Worm (Caenorhabditis elegans) whole organism, young adult: ENCODE measurements around the gene E02C12.19.

ENCODE experiments used
- B0035.1 ChIP-seq: sonication (generic microtip); optimal IDR thresholded peaks from 2 replicates; lab custom pipeline; 2016; ENCODE audit warnings: missing genetic modification characterization, mild to moderate bottlenecking, missing compliant biosample characterization, missing genotype, missing genetic modification reagents
- C06A6.2 ChIP-seq: fragments of 200-800 bp; sonication (Bioruptor generic); conservative IDR thresholded peaks from 2 replicates; pipeline ENCODE4 v1.3.6; 2022; ENCODE audit warnings: missing genetic modification characterization, missing compliant biosample characterization
- D2030.7 ChIP-seq: fragments of 200-800 bp; sonication (Bioruptor generic); IDR thresholded peaks from 2 replicates; pipeline ENCODE4 v1.3.6; 2022; ENCODE audit warnings: missing genetic modification reagents, missing genetic modification characterization, missing compliant biosample characterization
- F37B4.10 ChIP-seq: fragments of 200-800 bp; sonication (Bioruptor generic); IDR thresholded peaks from 2 replicates; pipeline ENCODE4 v1.3.6; 2022; ENCODE audit warnings: missing genetic modification characterization, missing compliant biosample characterization
- F57A8.1 ChIP-seq: fragments of 200-800 bp; sonication (Bioruptor generic); optimal IDR thresholded peaks from 2 replicates; lab custom pipeline; 2018; ENCODE audit warnings: mild to moderate bottlenecking, missing genetic modification characterization, moderate library complexity, missing compliant biosample characterization
- F57C9.4 ChIP-seq: sonication (generic microtip); optimal IDR thresholded peaks from 2 replicates; lab custom pipeline; 2017; ENCODE audit warnings: mild to moderate bottlenecking, missing genetic modification characterization, missing compliant biosample characterization
- K12H6.12 ChIP-seq: fragments of 200-800 bp; sonication (Bioruptor generic); optimal IDR thresholded peaks from 2 replicates; lab custom pipeline; 2018; ENCODE audit warnings: mild to moderate bottlenecking, missing genetic modification characterization, missing compliant biosample characterization
- T26A5.8 ChIP-seq: sonication (generic microtip); optimal IDR thresholded peaks from 2 replicates; lab custom pipeline; 2016; ENCODE audit warnings: missing genetic modification characterization, missing compliant biosample characterization
- Y53F4B.3 ChIP-seq: fragments of 200-800 bp; sonication (Bioruptor generic); IDR thresholded peaks from 2 replicates; pipeline ENCODE4 v1.3.6; 2022; ENCODE audit warnings: missing genetic modification reagents, missing genetic modification characterization, missing compliant biosample characterization
- Y95B8A.8 ChIP-seq: fragments of 200-800 bp; sonication (Bioruptor generic); IDR thresholded peaks from 2 replicates; pipeline ENCODE4 v1.3.6; 2022; ENCODE audit warnings: missing genetic modification reagents, missing genetic modification characterization, missing compliant biosample characterization
- ama-1 ChIP-seq, 3 experiments: fragments of 150-350 bp in 1 of 3; sonication (generic microtip) in 2 of 3; optimal IDR thresholded peaks; 2 replicates each; lab custom pipeline; 2014 to 2018; ENCODE audit warnings: missing biosample characterization in 2 of 3, missing genetic modification characterization in 2 of 3, missing genetic modification reagents in 2 of 3
- aptf-2 ChIP-seq: fragments of 200-800 bp; sonication (Bioruptor generic); conservative IDR thresholded peaks from 2 replicates; pipeline ENCODE4 v1.3.6; 2022; ENCODE audit warnings: missing genetic modification reagents, missing genetic modification characterization, missing compliant biosample characterization
- bed-1 ChIP-seq: fragments of 200-800 bp; sonication (Bioruptor generic); IDR thresholded peaks from 2 replicates; pipeline ENCODE4 v1.3.6; 2022; ENCODE audit warnings: missing genetic modification reagents, missing genetic modification characterization, missing compliant biosample characterization
- bed-2 ChIP-seq: fragments of 200-800 bp; sonication (Bioruptor generic); IDR thresholded peaks from 2 replicates; pipeline ENCODE4 v1.3.6; 2022; ENCODE audit warnings: missing genetic modification reagents, missing genetic modification characterization, missing compliant biosample characterization
- ccch-3 ChIP-seq: fragments of 200-800 bp; sonication (Bioruptor generic); optimal IDR thresholded peaks from 2 replicates; lab custom pipeline; 2018; ENCODE audit warnings: mild to moderate bottlenecking, missing genetic modification characterization, missing compliant biosample characterization
- cebp-1 ChIP-seq, 2 experiments: fragments of 200-800 bp in 1 of 2; sonication (Bioruptor generic) in 1 of 2; sonication (generic microtip) in 1 of 2; IDR thresholded peaks in 1 of 2; optimal IDR thresholded peaks in 1 of 2; 2 replicates each; pipeline versions ENCODE4 v1.3.6 to Lab custom; 2017 to 2022; ENCODE audit warnings: missing compliant biosample characterization in 2 of 2, missing genetic modification characterization in 2 of 2, mild to moderate bottlenecking in 1 of 2, missing genetic modification reagents in 1 of 2, moderate library complexity in 1 of 2
- ceh-100 ChIP-seq: fragments of 200-800 bp; sonication (Bioruptor generic); IDR thresholded peaks from 2 replicates; pipeline ENCODE4 v1.3.6; 2022; ENCODE audit warnings: missing genetic modification reagents, missing genetic modification characterization, missing compliant biosample characterization
- dpff-1 ChIP-seq: sonication (generic microtip); optimal IDR thresholded peaks from 2 replicates; lab custom pipeline; 2017; ENCODE audit warnings: mild to moderate bottlenecking, missing genetic modification characterization, missing compliant biosample characterization
- efl-1 ChIP-seq: fragments of 150-350 bp; optimal IDR thresholded peaks from 2 replicates; lab custom pipeline; 2014; ENCODE audit warnings: missing biosample characterization, missing genetic modification reagents, missing genetic modification characterization
- egl-44 ChIP-seq: fragments of 200-800 bp; sonication (Bioruptor generic); IDR thresholded peaks from 2 replicates; pipeline ENCODE4 v1.3.6; 2022; ENCODE audit warnings: missing genetic modification reagents, missing genetic modification characterization, missing compliant biosample characterization
- egrh-3 ChIP-seq: fragments of 200-800 bp; sonication (Bioruptor generic); IDR thresholded peaks from 2 replicates; pipeline ENCODE4 v1.3.6; 2022; ENCODE audit warnings: missing genetic modification reagents, missing genetic modification characterization, missing compliant biosample characterization
- ekl-4 ChIP-seq: fragments of 200-800 bp; sonication (Bioruptor generic); IDR thresholded peaks from 2 replicates; pipeline ENCODE4 v1.3.6; 2022; ENCODE audit warnings: missing genetic modification reagents, missing genetic modification characterization, missing compliant biosample characterization
- fkh-3 ChIP-seq: sonication (generic microtip); optimal IDR thresholded peaks from 2 replicates; lab custom pipeline; 2016; ENCODE audit warnings: mild to moderate bottlenecking, missing genetic modification characterization, missing compliant biosample characterization
- hlh-12 ChIP-seq: sonication (generic microtip); optimal IDR thresholded peaks from 2 replicates; lab custom pipeline; 2016; ENCODE audit warnings: missing genetic modification characterization, missing compliant biosample characterization
- hmg-20 ChIP-seq: fragments of 200-800 bp; sonication (Bioruptor generic); IDR thresholded peaks from 2 replicates; pipeline ENCODE4 v1.3.6; 2022; ENCODE audit warnings: missing genetic modification reagents, missing genetic modification characterization, missing compliant biosample characterization
- let-526 ChIP-seq: fragments of 200-800 bp; sonication (Bioruptor generic); IDR thresholded peaks from 2 replicates; pipeline ENCODE4 v1.3.6; 2022; ENCODE audit warnings: missing genetic modification reagents, missing genetic modification characterization, missing compliant biosample characterization
- let-607 ChIP-seq, 2 experiments: fragments of 200-800 bp in 1 of 2; sonication (Bioruptor generic) in 1 of 2; sonication (generic microtip) in 1 of 2; optimal IDR thresholded peaks; 2 replicates each; lab custom pipeline; 2016 to 2018; ENCODE audit warnings: mild to moderate bottlenecking in 2 of 2, missing compliant biosample characterization in 2 of 2, missing genetic modification characterization in 2 of 2, moderate library complexity in 2 of 2, missing genotype in 1 of 2
- lin-54 ChIP-seq: fragments of 200-800 bp; sonication (Bioruptor generic); optimal IDR thresholded peaks from 2 replicates; lab custom pipeline; 2018; ENCODE audit warnings: mild to moderate bottlenecking, missing genetic modification characterization, missing compliant biosample characterization
- madf-3 ChIP-seq: fragments of 200-800 bp; sonication (Bioruptor generic); IDR thresholded peaks from 2 replicates; pipeline ENCODE4 v1.3.6; 2022; ENCODE audit warnings: missing genetic modification reagents, missing genetic modification characterization, missing compliant biosample characterization
- madf-6 ChIP-seq: fragments of 200-800 bp; sonication (Bioruptor generic); IDR thresholded peaks from 2 replicates; pipeline ENCODE4 v1.3.6; 2022; ENCODE audit warnings: missing genetic modification reagents, missing genetic modification characterization, missing compliant biosample characterization
- mel-28 ChIP-seq: sonication (generic microtip); optimal IDR thresholded peaks from 2 replicates; lab custom pipeline; 2016; ENCODE audit warnings: borderline replicate concordance, mild to moderate bottlenecking, missing genetic modification characterization, missing compliant biosample characterization
- mes-4 ChIP-seq: sonication (generic microtip); optimal IDR thresholded peaks from 2 replicates; lab custom pipeline; 2016; ENCODE audit warnings: missing genotype, missing genetic modification characterization, missing compliant biosample characterization
- nfya-1 ChIP-seq: sonication (generic microtip); optimal IDR thresholded peaks from 2 replicates; lab custom pipeline; 2017; ENCODE audit warnings: antibody characterized with exemption, missing compliant biosample characterization, missing genetic modification characterization, borderline replicate concordance; ENCODE audit not compliant: insufficient read depth
- nfyb-1 ChIP-seq: fragments of 200-800 bp; sonication (Bioruptor generic); IDR thresholded peaks from 2 replicates; pipeline ENCODE4 v1.3.6; 2022; ENCODE audit warnings: missing genetic modification reagents, missing genetic modification characterization, missing compliant biosample characterization
- nhr-90 ChIP-seq: sonication (generic microtip); optimal IDR thresholded peaks from 2 replicates; lab custom pipeline; 2016; ENCODE audit warnings: missing genotype, mild to moderate bottlenecking, missing genetic modification characterization, missing compliant biosample characterization
- snpc-1.1 ChIP-seq: sonication (generic microtip); optimal IDR thresholded peaks from 2 replicates; lab custom pipeline; 2017; ENCODE audit warnings: missing genetic modification characterization, mild to moderate bottlenecking, missing compliant biosample characterization, antibody characterized with exemption, moderate library complexity, missing genotype, missing genetic modification reagents; ENCODE audit not compliant: insufficient read depth
- snpc-4 ChIP-seq, 5 experiments: fragments of 150-350 bp in 1 of 5; sonication (generic microtip) in 4 of 5; optimal IDR thresholded peaks; 2 replicates each; lab custom pipeline; 2014 to 2018; ENCODE audit warnings: missing genetic modification characterization in 5 of 5, missing biosample characterization in 3 of 5, antibody characterized with exemption in 2 of 5, mild to moderate bottlenecking in 2 of 5, missing compliant biosample characterization in 2 of 5, missing genotype in 2 of 5, moderate library complexity in 2 of 5, missing genetic modification reagents in 1 of 5
- somi-1 ChIP-seq: fragments of 200-800 bp; sonication (Bioruptor generic); optimal IDR thresholded peaks from 2 replicates; lab custom pipeline; 2018; ENCODE audit warnings: mild to moderate bottlenecking, missing genetic modification characterization, missing compliant biosample characterization
- sptf-2 ChIP-seq: fragments of 200-800 bp; sonication (Bioruptor generic); optimal IDR thresholded peaks from 2 replicates; lab custom pipeline; 2018; ENCODE audit warnings: mild to moderate bottlenecking, missing genetic modification characterization, missing compliant biosample characterization
- tbx-9 ChIP-seq: sonication (generic microtip); optimal IDR thresholded peaks from 2 replicates; lab custom pipeline; 2016; ENCODE audit warnings: borderline replicate concordance, missing genetic modification characterization, inconsistent platforms, missing compliant biosample characterization
- unc-130 ChIP-seq: sonication (generic microtip); optimal IDR thresholded peaks from 2 replicates; lab custom pipeline; 2016; ENCODE audit warnings: missing genetic modification reagents, missing genetic modification characterization, missing compliant biosample characterization
- zim-3 ChIP-seq: sonication (generic microtip); optimal IDR thresholded peaks from 2 replicates; lab custom pipeline; 2017; ENCODE audit warnings: mild to moderate bottlenecking, missing genetic modification characterization, moderate library complexity, missing compliant biosample characterization
- ztf-25 ChIP-seq: fragments of 200-800 bp; sonication (Bioruptor generic); IDR thresholded peaks from 2 replicates; pipeline ENCODE4 v1.3.6; 2022; ENCODE audit warnings: missing genetic modification reagents, missing genetic modification characterization, missing compliant biosample characterization
- ztf-26 ChIP-seq: sonication (generic microtip); optimal IDR thresholded peaks from 2 replicates; lab custom pipeline; 2017; ENCODE audit warnings: missing genetic modification characterization, missing compliant biosample characterization
- ztf-6 ChIP-seq: fragments of 200-800 bp; sonication (Bioruptor generic); IDR thresholded peaks from 2 replicates; pipeline ENCODE4 v1.3.6; 2022; ENCODE audit warnings: missing genetic modification reagents, missing genetic modification characterization, missing compliant biosample characterization

Gene E02C12.19

ce11 chrV:9342965-9343628, 33.2 kb downstream of the E02C12.19 start:
- TF ChIP-seq madf-3 (GFP tag; lab: Robert Waterston, UW) (peak; percentile 90), cebp-1 (GFP tag; IDR thresholded peaks at IDR 0.05; lab: Robert Waterston, UW) (peak; percentile 49; the same call in 1 of the 2 replicates), cebp-1 (tag; optimal IDR thresholded peaks at IDR 0.05; lab: Kevin White, UChicago) (peak; percentile 7), ztf-6 (GFP tag; lab: Robert Waterston, UW) (0 out of 2 replicates have a peak, but pooled peaks have one; percentile 7), ekl-4 (GFP tag; lab: Robert Waterston, UW) (peak; percentile 77), nfya-1 (no peak), Y95B8A.8 (GFP tag; lab: Robert Waterston, UW) (peak; percentile 82), C06A6.2 (GFP tag; lab: Robert Waterston, UW) (peak; percentile 53; the same call in 1 of the 2 replicates), dpff-1 (tag; lab: Kevin White, UChicago) (no peak), F57A8.1 (GFP tag; lab: Kevin White, UChicago) (no peak), ztf-26 (tag; lab: Kevin White, UChicago) (no peak), ztf-25 (GFP tag; lab: Robert Waterston, UW) (no peak), nfyb-1 (peak; percentile 86), sptf-2 (GFP tag; lab: Kevin White, UChicago) (no peak), ccch-3 (GFP tag; lab: Kevin White, UChicago) (no peak), madf-6 (GFP tag; lab: Robert Waterston, UW) (peak; percentile 59), Y53F4B.3 (GFP tag; lab: Robert Waterston, UW) (no peak), ama-1 (optimal IDR thresholded peaks at IDR 0.05; lab: Kevin White, UChicago) (peak; percentile 85), ama-1 (GFP tag; optimal IDR thresholded peaks at IDR 0.05; lab: Kevin White, UChicago) (peak in 1 of 2 experiments; percentile 45), hlh-12 (no peak), bed-1 (0 out of 2 replicates have a peak, but pooled peaks have one; percentile 8), hmg-20 (peak; percentile 51; the same call in 1 of the 2 replicates), F37B4.10 (0 out of 2 replicates have a peak, but pooled peaks have one; percentile 30), K12H6.12 (no peak), zim-3 (no peak), efl-1 (GFP tag; lab: Kevin White, UChicago) (no peak), F57C9.4 (tag; lab: Kevin White, UChicago) (no peak), D2030.7 (GFP tag; lab: Robert Waterston, UW) (peak; percentile 49; the same call in 1 of the 2 replicates), unc-130 (GFP tag; lab: Kevin White, UChicago) (no peak), fkh-3 (tag; lab: Kevin White, UChicago) (no peak), let-526 (GFP tag; lab: Robert Waterston, UW) (peak; percentile 21; the same call in 1 of the 2 replicates), egrh-3 (GFP tag; lab: Robert Waterston, UW) (peak; percentile 31; the same call in 1 of the 2 replicates), let-607 (tag; optimal IDR thresholded peaks at IDR 0.05; lab: Kevin White, UChicago) (no peak), mes-4 (no peak), snpc-1.1 (tag; lab: Kevin White, UChicago) (peak; percentile 15), aptf-2 (GFP tag; lab: Robert Waterston, UW) (no peak), lin-54 (GFP tag; lab: Kevin White, UChicago) (no peak), tbx-9 (tag; lab: Kevin White, UChicago) (no peak), ceh-100 (no peak; the same call in 1 of the 2 replicates), T26A5.8 (no peak), mel-28 (no peak), bed-2 (GFP tag; lab: Robert Waterston, UW) (no peak), somi-1 (GFP tag; lab: Kevin White, UChicago) (no peak), egl-44 (GFP tag; lab: Robert Waterston, UW) (peak; percentile 34; the same call in 1 of the 2 replicates), nhr-90 (no peak), snpc-4 (GFP tag; optimal IDR thresholded peaks at IDR 0.05; lab: Kevin White, UChicago) (no peak), snpc-4 (tag; optimal IDR thresholded peaks at IDR 0.05; lab: Kevin White, UChicago) (no peak), B0035.1 (no peak)
